Fruit fly (Drosophila melanogaster): ENCODE measurements around the gene heph.

- TF ChIP-seq psq (optimal IDR thresholded peaks at IDR 0.05) (no peak), ttk (optimal IDR thresholded peaks at IDR 0.05) (no peak), Sin3A (optimal IDR thresholded peaks at IDR 0.05) (no peak), h (optimal IDR thresholded peaks at IDR 0.05) (no peak), Myc (optimal IDR thresholded peaks at IDR 0.05) (no peak), insv (optimal IDR thresholded peaks at IDR 0.05) (no peak)
Measured at dm6 chr3R:31826422-31826821, 188.9 kb downstream of the heph start.
